Fruit fly (Drosophila melanogaster) whole organism, embryonic: Measurements from ENCODE around the gene alpha-Est1.

Experiments
- CG10274 ChIP-seq: fragments of 200-800 bp; sonication (Bioruptor generic); optimal IDR thresholded peaks from 3 replicates; lab custom pipeline; 2017; ENCODE audit warnings: missing biosample characterization, mild to moderate bottlenecking, missing genetic modification characterization
- CG8944 ChIP-seq: fragments of 200-800 bp; sonication (Bioruptor generic); optimal IDR thresholded peaks from 3 replicates; lab custom pipeline; 2016; ENCODE audit warnings: missing biosample characterization, missing genetic modification characterization
- Hr39 ChIP-seq: fragments of >200 bp; optimal IDR thresholded peaks from 2 replicates; lab custom pipeline; 2017
- NfI ChIP-seq: fragments of 200-800 bp; sonication (Bioruptor generic); optimal IDR thresholded peaks from 3 replicates; lab custom pipeline; 2018; ENCODE audit warnings: missing biosample characterization, mild to moderate bottlenecking, missing genetic modification characterization, moderate library complexity
- lov ChIP-seq, 2 experiments: fragments of 200-800 bp in 1 of 2; fragments of >200 bp in 1 of 2; sonication (Bioruptor generic) in 1 of 2; IDR thresholded peaks in 1 of 2; optimal IDR thresholded peaks in 1 of 2; 2 replicates in 1 of 2; 3 replicates in 1 of 2; pipeline versions ENCODE4 v1.3.6 to Lab custom; 2017 to 2022; ENCODE audit warnings: missing biosample characterization in 1 of 2, missing genetic modification characterization in 1 of 2

dm6 chr3R:7536281-7536680, 12.6 kb downstream of the alpha-Est1 start, which contains the start of gene alpha-Est5:
- TF ChIP-seq Hr39 (no peak), CG10274 (GFP tag; lab: Kevin White, UChicago) (no peak), NfI (no peak), lov (optimal IDR thresholded peaks at IDR 0.05; lab: Kevin White, UChicago) (no peak), lov (GFP tag; IDR thresholded peaks at IDR 0.05; lab: Robert Waterston, UW) (no peak), CG8944 (no peak)
